Worm (Caenorhabditis elegans) whole organism, early embryonic: ENCODE results near the gene Y38A10A.2.

Experiments used
- B0310.2 ChIP-seq: sonication (generic microtip); optimal IDR thresholded peaks from 2 replicates; lab custom pipeline; 2016; ENCODE audit warnings: mild to moderate bottlenecking, missing genetic modification characterization, missing compliant biosample characterization
- ama-1 ChIP-seq: fragments of 150-350 bp; optimal IDR thresholded peaks from 2 replicates; lab custom pipeline; 2014

- TF ChIP-seq B0310.2 (tag; lab: Kevin White, UChicago) (no peak), ama-1 (lab: Kevin White, UChicago) (no peak)
These were observed 40.2 kb upstream of the Y38A10A.2 start, which contains the start of gene Y38A10A.11 for ce11 chrV:6103429-6103828.
